Fruit fly (Drosophila melanogaster): Measurements from ENCODE around the gene CG17776.

The CG17776 gene

DNA sequence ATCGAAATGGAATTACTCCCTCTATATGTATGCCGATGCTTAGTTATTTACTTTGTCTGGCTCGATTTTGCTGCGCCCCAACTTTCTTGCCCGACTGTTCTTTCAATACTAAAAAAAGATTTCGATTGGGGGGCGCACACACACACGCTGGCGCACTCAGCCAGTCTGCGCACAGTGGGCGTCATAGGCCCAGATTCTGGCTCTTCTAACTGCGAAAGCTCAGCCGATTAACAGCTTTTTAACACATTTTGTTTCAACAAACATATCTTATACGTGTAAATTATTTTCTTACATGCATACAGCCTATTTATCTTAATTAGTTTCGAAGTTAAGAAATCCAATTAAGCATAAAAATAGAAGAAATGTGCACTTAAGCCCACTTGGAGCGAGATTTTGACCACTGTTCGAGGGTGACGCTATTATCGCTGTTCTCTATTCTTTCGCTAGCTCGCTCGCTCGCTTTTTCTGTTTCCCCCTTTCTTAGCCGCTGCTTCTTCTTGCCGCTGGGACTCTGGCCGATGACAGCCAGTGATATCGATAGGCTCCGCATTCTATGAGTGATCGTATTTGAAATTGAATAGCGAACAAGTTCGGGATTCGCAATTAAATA, 37.8 kb downstream of the CG17776 start, which contains the start of gene Vinc (continued):
- TF ChIP-seq CG5953 (GFP tag; IDR thresholded peaks at IDR 0.05): peak; percentile 61
- TF ChIP-seq sob (GFP tag; IDR thresholded peaks at IDR 0.05): peak; percentile 82
- no peak for TF ChIP-seq grn (GFP tag; optimal IDR thresholded peaks at IDR 0.05)
- TF ChIP-seq CG32532 (GFP tag; IDR thresholded peaks at IDR 0.05): peak; percentile 91
- TF ChIP-seq C15 (GFP tag; IDR thresholded peaks at IDR 0.05): 0 out of 3 replicates have a peak, but pooled peaks have one; percentile 30
- TF ChIP-seq CG10267 (tag; optimal IDR thresholded peaks at IDR 0.05): peak; percentile 82
- TF ChIP-seq tin (GFP tag; optimal IDR thresholded peaks at IDR 0.05): peak; percentile 85
- TF ChIP-seq CG8944 (GFP tag; optimal IDR thresholded peaks at IDR 0.05): peak; percentile 57
- TF ChIP-seq CG11696 (GFP tag; IDR thresholded peaks at IDR 0.05): 0 out of 2 replicates have a peak, but pooled peaks have one; percentile 16
- peak; percentile 78 for TF ChIP-seq CG12071 (GFP tag; optimal IDR thresholded peaks at IDR 0.05)
- TF ChIP-seq CG3065 (GFP tag; optimal IDR thresholded peaks at IDR 0.05): no peak
- TF ChIP-seq pfk (GFP tag; optimal IDR thresholded peaks at IDR 0.05): no peak
- no peak for TF ChIP-seq Sox102F (GFP tag; optimal IDR thresholded peaks at IDR 0.05)
- peak; percentile 65 for TF ChIP-seq CG16815 (GFP tag; optimal IDR thresholded peaks at IDR 0.05)
- no peak for TF ChIP-seq run (tag; optimal IDR thresholded peaks at IDR 0.05)
- peak; percentile 54 for TF ChIP-seq CG15601 (tag; optimal IDR thresholded peaks at IDR 0.05)
- peak; percentile 91 for TF ChIP-seq nmo (GFP tag; optimal IDR thresholded peaks at IDR 0.05)
- TF ChIP-seq p53 (GFP tag; optimal IDR thresholded peaks at IDR 0.05): peak; percentile 72
- TF ChIP-seq CG31224 (GFP tag; IDR thresholded peaks at IDR 0.05): peak; percentile 81
- no peak for TF ChIP-seq pita (GFP tag; optimal IDR thresholded peaks at IDR 0.05)
- peak; percentile 64 for TF ChIP-seq sens-2 (GFP tag; IDR thresholded peaks at IDR 0.05)
- peak; percentile 97 for TF ChIP-seq Fer1 (GFP tag; optimal IDR thresholded peaks at IDR 0.05)
- TF ChIP-seq CG16863 (GFP tag; optimal IDR thresholded peaks at IDR 0.05): peak; percentile 59
- peak; percentile 78 for TF ChIP-seq HLH3B (GFP tag; IDR thresholded peaks at IDR 0.05)
- peak; percentile 57; the same call in 1 of the 3 replicates for TF ChIP-seq gce (GFP tag; IDR thresholded peaks at IDR 0.05)
- TF ChIP-seq CG9797 (GFP tag; optimal IDR thresholded peaks at IDR 0.05): peak; percentile 42
- peak; percentile 95 for TF ChIP-seq dysf (GFP tag; IDR thresholded peaks at IDR 0.05)
- TF ChIP-seq Nf-YC (tag; optimal IDR thresholded peaks at IDR 0.05): peak; percentile 86
- TF ChIP-seq CG34376 (GFP tag; optimal IDR thresholded peaks at IDR 0.05): peak; percentile 96
- peak; percentile 35 for TF ChIP-seq ash1 (GFP tag; optimal IDR thresholded peaks at IDR 0.05)
- TF ChIP-seq CG12219 (GFP tag; optimal IDR thresholded peaks at IDR 0.05): peak; percentile 90
- peak; percentile 53 for TF ChIP-seq CG18011 (GFP tag; optimal IDR thresholded peaks at IDR 0.05)
- peak; percentile 62 for TF ChIP-seq Nf-YB (GFP tag; optimal IDR thresholded peaks at IDR 0.05)
- peak; percentile 79 for TF ChIP-seq CG6254 (GFP tag; optimal IDR thresholded peaks at IDR 0.05)
- peak; percentile 87 for TF ChIP-seq phol (tag; optimal IDR thresholded peaks at IDR 0.05)
- peak; percentile 74 for TF ChIP-seq CG30431 (GFP tag; optimal IDR thresholded peaks at IDR 0.05)
- TF ChIP-seq Dp (GFP tag; optimal IDR thresholded peaks at IDR 0.05): peak; percentile 82
- no peak for TF ChIP-seq CG4360 (GFP tag; IDR thresholded peaks at IDR 0.05)
- peak; percentile 48 for TF ChIP-seq salm (tag; optimal IDR thresholded peaks at IDR 0.05)
- peak; percentile 95 for TF ChIP-seq Meics (GFP tag; optimal IDR thresholded peaks at IDR 0.05)
- peak; percentile 98 for TF ChIP-seq sug (tag; optimal IDR thresholded peaks at IDR 0.05)
- no peak for TF ChIP-seq nau (GFP tag; optimal IDR thresholded peaks at IDR 0.05)
- TF ChIP-seq CG10431 (GFP tag; optimal IDR thresholded peaks at IDR 0.05): no peak
- TF ChIP-seq Hey (tag; optimal IDR thresholded peaks at IDR 0.05): peak; percentile 52
- no peak for TF ChIP-seq prd (optimal IDR thresholded peaks at IDR 0.05)
- peak; percentile 79 for TF ChIP-seq prd (GFP tag; IDR thresholded peaks at IDR 0.05)
- peak; percentile 66 for TF ChIP-seq Bteb2 (GFP tag; optimal IDR thresholded peaks at IDR 0.05)
- TF ChIP-seq sima (GFP tag; optimal IDR thresholded peaks at IDR 0.05): peak; percentile 3
- TF ChIP-seq eve (GFP tag; optimal IDR thresholded peaks at IDR 0.05): no peak
- peak; percentile 35; the same call in 1 of the 2 replicates for TF ChIP-seq ato (GFP tag; IDR thresholded peaks at IDR 0.05; ENCODE audit: partially characterized antibody)
